Worm (Caenorhabditis elegans) whole organism, early embryonic: ENCODE results near the gene C49F5.5.

Experiments
- flt-1 ChIP-seq: fragments of 200-800 bp; sonication (Bioruptor generic); IDR thresholded peaks from 2 replicates; pipeline ENCODE4 v1.3.6; 2022; ENCODE audit warnings: missing genetic modification characterization, missing compliant biosample characterization
- sea-1 ChIP-seq: fragments of 200-800 bp; sonication (Bioruptor generic); conservative IDR thresholded peaks from 2 replicates; pipeline ENCODE4 v1.3.6; 2022; ENCODE audit warnings: missing genetic modification characterization, missing compliant biosample characterization

ce11 chrX:11992246-11992645 lies 6.3 kb downstream of the C49F5.5 start:
- TF ChIP-seq flt-1 (GFP tag; lab: Robert Waterston, UW): no peak
- TF ChIP-seq sea-1: no peak
